Fruit fly (Drosophila melanogaster) whole organism, embryonic: ENCODE data around the gene eIF4E6.

Experiments used
- Adf1 ChIP-seq: fragments of 200-800 bp; sonication (Bioruptor generic); IDR thresholded peaks from 2 replicates; pipeline ENCODE4 v1.3.6; 2022; ENCODE audit warnings: missing biosample characterization, missing genetic modification characterization
- Asciz ChIP-seq: fragments of 200-800 bp; sonication (Bioruptor generic); optimal IDR thresholded peaks from 2 replicates; lab custom pipeline; 2017; ENCODE audit warnings: missing biosample characterization, mild to moderate bottlenecking, missing genetic modification characterization, missing genetic modification reagents
- Atf-2 ChIP-seq: fragments of 200-800 bp; sonication (Bioruptor generic); optimal IDR thresholded peaks from 2 replicates; lab custom pipeline; 2016; ENCODE audit warnings: missing biosample characterization, missing genetic modification characterization
- CG12769 ChIP-seq: fragments of 200-800 bp; sonication (Bioruptor generic); optimal IDR thresholded peaks from 2 replicates; lab custom pipeline; 2019; ENCODE audit warnings: missing biosample characterization, mild to moderate bottlenecking, missing genetic modification characterization, moderate library complexity
- CG14441 ChIP-seq: fragments of 200-800 bp; sonication (Bioruptor generic); IDR thresholded peaks from 2 replicates; pipeline ENCODE4 v1.3.6; 2022; ENCODE audit warnings: missing biosample characterization, missing genetic modification characterization
- CG14710 ChIP-seq: fragments of 200-800 bp; sonication (Bioruptor generic); optimal IDR thresholded peaks from 3 replicates; lab custom pipeline; 2019; ENCODE audit warnings: missing biosample characterization, mild to moderate bottlenecking, missing genetic modification characterization, moderate library complexity
- CG1603 ChIP-seq: fragments of 200-800 bp; sonication (Bioruptor generic); optimal IDR thresholded peaks from 2 replicates; lab custom pipeline; 2019; ENCODE audit warnings: missing biosample characterization, mild to moderate bottlenecking, missing genetic modification characterization, moderate library complexity
- CG16863 ChIP-seq: fragments of 200-800 bp; sonication (Bioruptor generic); optimal IDR thresholded peaks from 3 replicates; lab custom pipeline; 2016; ENCODE audit warnings: missing biosample characterization, missing genetic modification characterization
- CG1792 ChIP-seq: fragments of 200-800 bp; sonication (Bioruptor generic); optimal IDR thresholded peaks from 2 replicates; lab custom pipeline; 2016; ENCODE audit warnings: missing biosample characterization, missing genetic modification characterization
- CG30431 ChIP-seq: fragments of 200-800 bp; sonication (Bioruptor generic); optimal IDR thresholded peaks from 2 replicates; lab custom pipeline; 2017; ENCODE audit warnings: missing biosample characterization, missing genetic modification characterization
- CG31441 ChIP-seq: fragments of 200-800 bp; sonication (Bioruptor generic); IDR thresholded peaks from 2 replicates; pipeline ENCODE4 v1.3.6; 2022; ENCODE audit warnings: missing biosample characterization, missing genetic modification characterization
- CG4424 ChIP-seq: fragments of 200-800 bp; sonication (Bioruptor generic); optimal IDR thresholded peaks from 3 replicates; lab custom pipeline; 2016; ENCODE audit warnings: missing biosample characterization, missing genetic modification characterization
- CG5245 ChIP-seq: fragments of 200-800 bp; sonication (Bioruptor generic); optimal IDR thresholded peaks from 3 replicates; lab custom pipeline; 2016; ENCODE audit warnings: missing biosample characterization, missing genetic modification characterization
- CG6175 ChIP-seq: fragments of 200-800 bp; sonication (Bioruptor generic); IDR thresholded peaks from 3 replicates; pipeline ENCODE4 v1.3.6; 2022; ENCODE audit warnings: missing biosample characterization, missing genetic modification characterization
- CG6791 ChIP-seq: fragments of 200-800 bp; sonication (Bioruptor generic); IDR thresholded peaks from 3 replicates; pipeline ENCODE4 v1.3.6; 2022; ENCODE audit warnings: missing biosample characterization, missing genetic modification characterization; ENCODE audit not compliant: partially characterized antibody
- CG7271 ChIP-seq: fragments of 200-800 bp; sonication (Bioruptor generic); optimal IDR thresholded peaks from 2 replicates; lab custom pipeline; 2018; ENCODE audit warnings: missing biosample characterization, mild to moderate bottlenecking, missing genetic modification characterization, moderate library complexity
- CG7556 ChIP-seq: fragments of 200-800 bp; sonication (Bioruptor generic); optimal IDR thresholded peaks from 2 replicates; lab custom pipeline; 2017; ENCODE audit warnings: missing biosample characterization, mild to moderate bottlenecking, missing genetic modification characterization
- CG7745 ChIP-seq: fragments of 200-800 bp; sonication (Bioruptor generic); optimal IDR thresholded peaks from 2 replicates; lab custom pipeline; 2018; ENCODE audit warnings: missing biosample characterization, mild to moderate bottlenecking, missing genetic modification characterization, moderate library complexity
- CG8478 ChIP-seq: fragments of >200 bp; optimal IDR thresholded peaks from 2 replicates; lab custom pipeline; 2018
- CG8924 ChIP-seq: fragments of 200-800 bp; optimal IDR thresholded peaks from 3 replicates; lab custom pipeline; 2019; ENCODE audit warnings: missing biosample characterization, mild to moderate bottlenecking, missing genetic modification characterization, moderate library complexity
- CG9876 ChIP-seq: fragments of 200-800 bp; sonication (Bioruptor generic); optimal IDR thresholded peaks from 2 replicates; lab custom pipeline; 2016; ENCODE audit warnings: missing biosample characterization, missing genetic modification characterization
- CG9932 ChIP-seq: fragments of 200-800 bp; sonication (Bioruptor generic); IDR thresholded peaks from 2 replicates; pipeline ENCODE4 v1.3.6; 2022; ENCODE audit warnings: missing biosample characterization, missing genetic modification characterization
- Deaf1 ChIP-seq: fragments of 200-800 bp; optimal IDR thresholded peaks from 3 replicates; lab custom pipeline; 2019; ENCODE audit warnings: missing biosample characterization, mild to moderate bottlenecking, missing genetic modification characterization, moderate library complexity
- E2f2 ChIP-seq: fragments of 200-800 bp; sonication (Bioruptor generic); IDR thresholded peaks from 2 replicates; pipeline ENCODE4 v1.3.6; 2022; ENCODE audit warnings: missing biosample characterization, missing genetic modification characterization
- Fer2 ChIP-seq: fragments of 200-800 bp; sonication (Bioruptor generic); optimal IDR thresholded peaks from 2 replicates; lab custom pipeline; 2018; ENCODE audit warnings: missing biosample characterization, mild to moderate bottlenecking, missing genetic modification characterization, moderate library complexity
- Fer3 ChIP-seq: fragments of 200-800 bp; sonication (Bioruptor generic); optimal IDR thresholded peaks from 2 replicates; lab custom pipeline; 2018; ENCODE audit warnings: missing biosample characterization, mild to moderate bottlenecking, missing genetic modification characterization, moderate library complexity
- Lpt ChIP-seq: fragments of >200 bp; optimal IDR thresholded peaks from 2 replicates; lab custom pipeline; 2018; ENCODE audit warnings: missing biosample characterization, missing genetic modification characterization
- MTF-1 ChIP-seq: fragments of 200-800 bp; sonication (Bioruptor generic); optimal IDR thresholded peaks from 2 replicates; lab custom pipeline; 2018; ENCODE audit warnings: missing biosample characterization, mild to moderate bottlenecking, missing genetic modification characterization, borderline replicate concordance
- Meics ChIP-seq: fragments of 200-800 bp; sonication (Bioruptor generic); optimal IDR thresholded peaks from 2 replicates; lab custom pipeline; 2017; ENCODE audit warnings: missing biosample characterization, mild to moderate bottlenecking, missing genetic modification characterization
- PHDP ChIP-seq: fragments of 200-800 bp; sonication (Bioruptor generic); optimal IDR thresholded peaks from 3 replicates; lab custom pipeline; 2018; ENCODE audit warnings: missing biosample characterization, mild to moderate bottlenecking, missing genetic modification characterization, moderate library complexity
- Rfx ChIP-seq: fragments of 200-800 bp; sonication (Bioruptor generic); IDR thresholded peaks from 2 replicates; pipeline ENCODE4 v1.3.6; 2022; ENCODE audit warnings: missing biosample characterization, missing genetic modification characterization
- Ssrp ChIP-seq: fragments of 200-800 bp; sonication (Bioruptor generic); optimal IDR thresholded peaks from 2 replicates; lab custom pipeline; 2018; ENCODE audit warnings: missing biosample characterization, mild to moderate bottlenecking, missing genetic modification characterization, moderate library complexity
- Vsx1 ChIP-seq: fragments of 200-800 bp; sonication (Bioruptor generic); optimal IDR thresholded peaks from 2 replicates; lab custom pipeline; 2017; ENCODE audit warnings: missing biosample characterization, mild to moderate bottlenecking, missing genetic modification characterization, missing genetic modification reagents
- abd-A ChIP-seq: fragments of 200-800 bp; sonication (Bioruptor generic); optimal IDR thresholded peaks from 3 replicates; lab custom pipeline; 2019; ENCODE audit warnings: missing biosample characterization, mild to moderate bottlenecking, missing genetic modification characterization, moderate library complexity
- corto ChIP-seq: fragments of 200-800 bp; sonication (Bioruptor generic); optimal IDR thresholded peaks from 2 replicates; lab custom pipeline; 2016; ENCODE audit warnings: missing biosample characterization, mild to moderate bottlenecking, missing genetic modification characterization, moderate library complexity
- danr ChIP-seq: fragments of 200-800 bp; sonication (Bioruptor generic); IDR thresholded peaks from 2 replicates; pipeline ENCODE4 v1.3.6; 2022; ENCODE audit warnings: missing biosample characterization, missing genetic modification characterization
- esg ChIP-seq: fragments of 200-800 bp; sonication (Bioruptor generic); conservative IDR thresholded peaks from 2 replicates; pipeline ENCODE4 v1.3.6; 2022; ENCODE audit warnings: missing biosample characterization, missing genetic modification characterization
- grau ChIP-seq: fragments of 200-800 bp; optimal IDR thresholded peaks from 3 replicates; lab custom pipeline; 2019; ENCODE audit warnings: missing biosample characterization, mild to moderate bottlenecking, missing genetic modification characterization, moderate library complexity
- lbe ChIP-seq: fragments of 200-800 bp; sonication (Bioruptor generic); optimal IDR thresholded peaks from 2 replicates; lab custom pipeline; 2016; ENCODE audit warnings: missing biosample characterization, mild to moderate bottlenecking, missing genetic modification characterization
- mld ChIP-seq: fragments of 200-800 bp; sonication (Bioruptor generic); IDR thresholded peaks from 3 replicates; pipeline ENCODE4 v1.3.6; 2022; ENCODE audit warnings: missing biosample characterization, missing genetic modification characterization; ENCODE audit not compliant: partially characterized antibody
- nau ChIP-seq: fragments of 200-800 bp; sonication (Bioruptor generic); optimal IDR thresholded peaks from 3 replicates; lab custom pipeline; 2017; ENCODE audit warnings: missing biosample characterization, mild to moderate bottlenecking, missing genetic modification characterization, missing genetic modification reagents
- pb ChIP-seq: fragments of 200-800 bp; sonication (Bioruptor generic); optimal IDR thresholded peaks from 3 replicates; lab custom pipeline; 2016; ENCODE audit warnings: missing biosample characterization, missing genetic modification characterization
- peb ChIP-seq: fragments of 200-800 bp; sonication (Bioruptor generic); IDR thresholded peaks from 2 replicates; pipeline ENCODE4 v1.3.6; 2022; ENCODE audit warnings: missing biosample characterization, missing genetic modification characterization
- pnt ChIP-seq: fragments of 200-800 bp; sonication (Bioruptor generic); optimal IDR thresholded peaks from 3 replicates; lab custom pipeline; 2016; ENCODE audit warnings: missing biosample characterization, missing genetic modification characterization
- seq ChIP-seq: fragments of 200-800 bp; sonication (Bioruptor generic); IDR thresholded peaks from 2 replicates; pipeline ENCODE4 v1.3.6; 2022; ENCODE audit warnings: missing biosample characterization, missing genetic modification characterization
- shn ChIP-seq: fragments of 200-800 bp; sonication (Bioruptor generic); optimal IDR thresholded peaks from 3 replicates; lab custom pipeline; 2016; ENCODE audit warnings: missing biosample characterization, missing genetic modification characterization
- sisA ChIP-seq: fragments of 200-800 bp; sonication (Bioruptor generic); IDR thresholded peaks from 2 replicates; pipeline ENCODE4 v1.3.6; 2022; ENCODE audit warnings: missing biosample characterization, missing genetic modification characterization
- sr ChIP-seq: fragments of 200-800 bp; sonication (Bioruptor generic); IDR thresholded peaks from 3 replicates; pipeline ENCODE4 v1.3.6; 2022; ENCODE audit warnings: missing biosample characterization, missing genetic modification characterization
- ttk ChIP-seq: fragments of 200-800 bp; sonication (Bioruptor generic); IDR thresholded peaks from 2 replicates; pipeline ENCODE4 v2.1.2; 2022; ENCODE audit warnings: missing biosample characterization, missing genetic modification characterization
- unpg ChIP-seq: fragments of 200-800 bp; sonication (Bioruptor generic); optimal IDR thresholded peaks from 3 replicates; lab custom pipeline; 2018; ENCODE audit warnings: missing biosample characterization, mild to moderate bottlenecking, missing genetic modification characterization, moderate library complexity
- wor ChIP-seq: fragments of 200-800 bp; sonication (Bioruptor generic); IDR thresholded peaks from 2 replicates; pipeline ENCODE4 v1.3.6; 2022; ENCODE audit warnings: missing biosample characterization, missing genetic modification characterization

Gene eIF4E6

DNA sequence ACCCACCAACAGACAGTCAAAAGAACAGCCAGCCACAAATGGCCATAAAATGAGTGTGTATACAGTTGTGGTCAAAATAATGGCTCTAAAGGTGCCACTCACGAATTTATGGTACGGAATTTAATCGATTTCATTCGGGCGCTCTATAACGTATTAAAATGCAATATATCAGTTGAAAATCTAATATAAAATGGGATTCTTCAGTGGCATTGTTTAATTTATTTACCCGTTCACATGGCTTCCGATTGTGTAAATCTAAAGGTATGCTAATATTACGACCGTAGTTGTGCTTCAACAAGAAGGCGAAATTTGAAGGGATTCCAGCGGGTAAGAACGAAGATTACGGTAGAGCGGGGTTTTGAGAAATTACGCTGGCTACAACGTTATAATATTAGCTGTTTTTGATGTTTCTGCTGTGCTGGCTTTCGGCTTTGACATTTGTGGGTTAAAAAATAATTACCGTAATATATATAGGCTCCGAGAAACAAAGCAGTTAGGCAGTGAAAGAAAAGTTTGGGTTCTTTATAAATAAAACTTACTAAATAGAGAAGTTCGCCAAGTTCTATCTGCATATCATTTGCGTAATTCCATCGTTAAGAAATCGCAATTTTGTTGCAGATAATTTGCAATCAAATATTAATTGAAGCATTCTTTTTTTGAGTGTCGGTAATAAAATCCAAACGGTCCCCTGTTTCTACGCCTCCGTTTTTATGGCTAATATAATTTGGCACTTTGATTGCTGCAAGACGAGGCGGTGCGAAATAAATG lies 48.8 kb upstream of the eIF4E6 start (continued):
- TF ChIP-seq CG6175 (GFP tag; lab: Robert Waterston, UW) (no peak), Fer2 (tag; lab: Kevin White, UChicago) (no peak), CG9932 (GFP tag; lab: Robert Waterston, UW) (no peak), Ssrp (peak; percentile 6), E2f2 (no peak), pb (no peak), mld (GFP tag; lab: Robert Waterston, UW) (no peak), Rfx (GFP tag; lab: Robert Waterston, UW) (peak; percentile 29; the same call in 1 of the 2 replicates), CG8924 (tag; lab: Kevin White, UChicago) (no peak), grau (tag; lab: Kevin White, UChicago) (peak; percentile 12), Asciz (no peak), PHDP (tag; lab: Kevin White, UChicago) (no peak), MTF-1 (GFP tag; lab: Kevin White, UChicago) (no peak), shn (GFP tag; lab: Kevin White, UChicago) (no peak), corto (GFP tag; lab: Kevin White, UChicago) (no peak), abd-A (tag; lab: Kevin White, UChicago) (no peak), Atf-2 (GFP tag; lab: Kevin White, UChicago) (no peak), Adf1 (GFP tag; lab: Robert Waterston, UW) (no peak), CG7271 (tag; lab: Kevin White, UChicago) (no peak), CG1603 (peak; percentile 27), wor (GFP tag; lab: Robert Waterston, UW) (no peak), nau (GFP tag; lab: Kevin White, UChicago) (no peak), unpg (GFP tag; lab: Kevin White, UChicago) (peak; percentile 13), CG8478 (lab: Kevin White, UChicago) (no peak), seq (GFP tag; lab: Robert Waterston, UW) (no peak), danr (GFP tag; lab: Robert Waterston, UW) (no peak), Deaf1 (tag; lab: Kevin White, UChicago) (no peak), Meics (GFP tag; lab: Kevin White, UChicago) (peak; percentile 20), esg (no peak), peb (GFP tag; lab: Robert Waterston, UW) (no peak), CG14710 (tag; lab: Kevin White, UChicago) (no peak), CG16863 (no peak), CG6791 (GFP tag; lab: Robert Waterston, UW) (no peak), Lpt (GFP tag; lab: Kevin White, UChicago) (no peak), sr (GFP tag; lab: Robert Waterston, UW) (no peak), CG9876 (GFP tag; lab: Kevin White, UChicago) (no peak), CG7556 (GFP tag; lab: Kevin White, UChicago) (peak; percentile 45), CG12769 (tag; lab: Kevin White, UChicago) (peak; percentile 56), CG7745 (no peak), sisA (no peak), CG5245 (GFP tag; lab: Kevin White, UChicago) (no peak), CG4424 (GFP tag; lab: Kevin White, UChicago) (no peak), CG1792 (GFP tag; lab: Kevin White, UChicago) (no peak), lbe (peak; percentile 9), Fer3 (tag; lab: Kevin White, UChicago) (no peak), CG31441 (no peak), CG30431 (GFP tag; lab: Kevin White, UChicago) (no peak), CG14441 (GFP tag; lab: Robert Waterston, UW) (no peak), ttk (GFP tag; lab: Robert Waterston, UW) (0 out of 2 replicates have a peak, but pooled peaks have one; percentile 25), pnt (GFP tag; lab: Kevin White, UChicago) (no peak), Vsx1 (GFP tag; lab: Kevin White, UChicago) (no peak)
